Worm (Caenorhabditis elegans): ENCODE data around the gene K08H2.7.

- TF ChIP-seq pha-2 (tag; optimal IDR thresholded peaks at IDR 0.05) (no peak), ceh-19 (GFP tag; optimal IDR thresholded peaks at IDR 0.05) (no peak), nhr-11 (tag; optimal IDR thresholded peaks at IDR 0.05) (no peak), ceh-9 (tag; optimal IDR thresholded peaks at IDR 0.05) (no peak), F13H6.1 (tag; optimal IDR thresholded peaks at IDR 0.05) (no peak)
These were observed 24.8 kb downstream of the K08H2.7 start, which contains the start of gene skr-20 for ce11 chrX:13223437-13223836.
